Fruit fly (Drosophila melanogaster) Kc167 (cell line): ENCODE measurements around the gene mei-218.

Experiments used
- Myc ChIP-seq: fragments of >200 bp; optimal IDR thresholded peaks from 2 replicates; lab custom pipeline; 2017; ENCODE audit warnings: missing external identifiers
- Sin3A ChIP-seq: fragments of >200 bp; optimal IDR thresholded peaks from 2 replicates; lab custom pipeline; 2018; ENCODE audit warnings: missing external identifiers
- h ChIP-seq: fragments of >200 bp; optimal IDR thresholded peaks from 3 replicates; lab custom pipeline; 2018; ENCODE audit warnings: missing external identifiers
- insv ChIP-seq: fragments of >200 bp; optimal IDR thresholded peaks from 3 replicates; lab custom pipeline; 2018; ENCODE audit warnings: missing external identifiers
- psq ChIP-seq: fragments of >200 bp; optimal IDR thresholded peaks from 2 replicates; lab custom pipeline; 2017; ENCODE audit warnings: missing external identifiers
- ttk ChIP-seq: sonication (Bioruptor generic); optimal IDR thresholded peaks from 2 replicates; lab custom pipeline; 2017; ENCODE audit warnings: missing external identifiers

The mei-218 gene

DNA sequence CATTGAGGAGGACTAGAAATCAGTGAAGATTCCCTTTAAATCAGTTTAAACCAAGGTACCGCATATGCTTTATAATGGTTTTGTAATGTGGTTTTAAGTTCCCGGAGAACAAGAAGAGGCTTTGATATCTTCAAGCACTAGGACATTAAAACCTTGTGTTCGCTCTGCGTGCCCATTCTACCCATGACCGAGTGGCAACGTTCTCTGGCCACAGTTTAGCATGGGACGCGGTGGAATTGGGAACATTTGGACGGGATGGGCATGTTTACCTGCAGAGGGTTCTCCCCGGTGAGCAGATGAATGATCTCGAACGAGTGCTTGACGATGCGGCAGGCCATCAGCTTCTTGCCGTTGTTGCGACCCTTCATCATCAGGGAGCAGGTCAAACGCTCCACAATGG is 3.7 kb upstream of the mei-218 start:
- no peak for TF ChIP-seq Myc (lab: Kevin White, UChicago)
- peak; percentile 95 for TF ChIP-seq ttk (lab: Kevin White, UChicago)
- TF ChIP-seq psq (lab: Kevin White, UChicago): no peak

DNA sequence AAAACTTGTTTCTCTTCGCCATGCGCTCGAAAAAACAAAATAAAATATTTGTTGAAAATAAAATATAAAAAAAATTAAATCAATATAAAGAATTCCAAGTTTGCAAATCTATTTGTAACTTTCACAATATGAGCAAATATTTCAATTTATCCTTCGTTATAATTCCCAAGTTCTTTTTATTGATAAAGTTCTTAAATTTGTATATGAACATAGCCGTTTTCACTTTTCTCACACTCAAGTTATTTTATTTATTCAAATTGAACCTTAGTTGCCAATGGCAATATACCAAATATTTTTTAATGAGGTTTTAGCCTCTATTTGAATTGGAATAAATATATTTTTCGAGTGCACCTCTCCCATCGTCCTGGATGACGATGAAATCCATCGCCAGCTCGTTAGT is 10.1 kb downstream of the mei-218 start:
- TF ChIP-seq ttk (lab: Kevin White, UChicago): no peak

DNA sequence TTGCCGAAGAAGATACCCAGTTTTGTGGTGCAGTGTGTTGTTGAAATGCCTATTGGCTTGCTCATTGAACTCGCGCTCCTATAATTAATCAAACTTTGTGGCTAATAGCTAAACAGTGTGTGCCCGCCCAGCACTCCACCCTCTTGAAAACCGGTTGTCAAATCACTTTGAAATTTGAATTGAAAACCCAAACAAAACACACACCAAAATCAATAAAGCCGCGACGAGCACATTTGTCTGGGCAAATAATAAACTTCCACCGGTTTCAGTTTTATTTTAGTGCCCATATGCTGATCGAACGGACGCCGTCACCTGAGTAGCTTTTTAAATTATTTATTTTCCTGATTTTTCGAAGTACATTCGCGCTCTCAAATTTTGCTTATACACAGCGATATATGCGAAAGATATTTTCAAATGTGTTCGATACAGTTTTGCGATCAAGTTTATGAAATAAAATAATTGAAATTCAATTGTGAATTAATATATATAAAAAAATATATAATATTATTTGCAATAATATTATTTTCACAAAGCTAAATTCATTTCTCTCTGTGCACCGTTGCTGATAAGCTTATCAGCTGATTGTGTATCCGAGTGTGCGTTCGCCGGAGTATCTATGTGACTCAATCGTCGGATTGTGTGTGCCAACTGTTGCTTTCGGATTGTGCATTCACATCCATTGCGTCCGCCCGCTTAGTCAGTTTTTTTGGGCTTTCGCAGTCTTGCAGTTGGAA is 12.9 kb downstream of the mei-218 start:
- TF ChIP-seq insv (no peak), Sin3A (lab: Kevin White, UChicago) (no peak), Myc (lab: Kevin White, UChicago) (no peak), psq (lab: Kevin White, UChicago) (no peak), h (no peak), ttk (lab: Kevin White, UChicago) (no peak)

DNA sequence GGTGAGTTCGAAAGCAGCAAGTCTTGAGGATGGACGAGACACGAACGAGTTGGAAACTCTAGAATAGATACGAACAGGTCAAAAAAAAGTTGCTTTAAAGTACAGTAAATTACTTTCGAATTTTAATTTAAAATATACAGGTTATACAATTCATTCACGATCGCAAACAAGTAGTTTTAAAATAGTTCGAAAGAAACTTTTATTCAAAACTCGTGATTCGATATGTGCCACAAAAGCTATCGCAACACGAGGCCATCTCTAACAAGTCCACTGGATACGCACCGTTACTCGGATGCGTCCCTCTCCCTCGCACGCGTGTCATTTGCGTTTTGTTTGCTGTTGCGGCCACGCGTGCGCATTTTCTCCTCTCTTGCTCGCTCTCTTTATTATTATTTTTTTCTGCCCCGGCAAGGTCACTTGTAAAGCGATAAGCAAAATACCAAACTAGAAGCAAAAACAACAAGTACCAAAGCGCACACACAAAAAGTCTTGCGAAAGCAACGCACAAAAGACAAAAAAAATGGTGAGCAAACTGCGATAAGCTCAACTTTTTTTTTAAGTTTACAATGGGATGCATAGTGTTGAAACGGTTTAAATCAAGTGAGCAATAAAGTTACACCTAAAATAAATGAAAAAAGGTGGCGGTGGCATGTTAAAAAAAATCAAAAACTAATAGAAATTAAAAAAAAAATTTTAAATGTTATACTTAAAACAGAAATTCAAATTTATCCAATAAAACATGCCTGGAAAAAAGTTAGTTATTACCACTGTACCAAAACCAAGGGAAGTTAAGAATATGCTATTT is 17.6 kb downstream of the mei-218 start:
- no peak for TF ChIP-seq psq (lab: Kevin White, UChicago)
- no peak for TF ChIP-seq ttk (lab: Kevin White, UChicago)
- TF ChIP-seq h: no peak
- no peak for TF ChIP-seq Myc (lab: Kevin White, UChicago)
- no peak for TF ChIP-seq insv
- no peak for TF ChIP-seq Sin3A (lab: Kevin White, UChicago)

DNA sequence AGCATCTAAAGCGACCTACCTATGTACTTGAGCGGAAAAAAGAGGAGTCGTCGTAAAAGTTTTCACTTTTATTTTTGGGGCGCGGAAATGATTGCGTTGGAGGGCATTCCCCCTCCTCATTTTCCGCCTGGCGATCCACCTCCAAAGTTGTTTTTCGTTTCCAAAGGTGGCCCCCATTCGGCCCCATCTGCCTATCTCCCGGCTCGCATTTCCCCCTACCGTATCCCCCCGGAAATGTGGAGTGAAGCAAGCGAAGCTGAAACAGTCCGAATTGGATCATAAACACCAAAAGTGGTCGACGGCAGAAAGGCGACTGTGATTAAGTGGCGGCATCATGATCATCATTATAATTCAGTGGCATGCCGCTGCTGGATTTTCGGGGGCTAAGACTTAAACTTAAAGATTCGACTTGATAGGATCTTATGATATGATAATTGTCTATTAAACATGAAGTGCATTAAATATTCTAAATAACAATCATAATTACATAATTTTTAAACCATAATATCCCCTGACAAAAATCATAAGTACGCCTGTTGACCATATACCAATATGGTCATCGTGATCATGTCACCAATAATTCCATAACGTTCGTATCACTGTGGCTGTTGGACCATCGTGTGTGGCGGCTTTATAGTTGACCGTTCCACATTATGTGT is 19.1 kb downstream of the mei-218 start:
- TF ChIP-seq psq (lab: Kevin White, UChicago) (no peak), ttk (lab: Kevin White, UChicago) (no peak), Sin3A (lab: Kevin White, UChicago) (no peak), h (no peak), Myc (lab: Kevin White, UChicago) (no peak), insv (no peak)

DNA sequence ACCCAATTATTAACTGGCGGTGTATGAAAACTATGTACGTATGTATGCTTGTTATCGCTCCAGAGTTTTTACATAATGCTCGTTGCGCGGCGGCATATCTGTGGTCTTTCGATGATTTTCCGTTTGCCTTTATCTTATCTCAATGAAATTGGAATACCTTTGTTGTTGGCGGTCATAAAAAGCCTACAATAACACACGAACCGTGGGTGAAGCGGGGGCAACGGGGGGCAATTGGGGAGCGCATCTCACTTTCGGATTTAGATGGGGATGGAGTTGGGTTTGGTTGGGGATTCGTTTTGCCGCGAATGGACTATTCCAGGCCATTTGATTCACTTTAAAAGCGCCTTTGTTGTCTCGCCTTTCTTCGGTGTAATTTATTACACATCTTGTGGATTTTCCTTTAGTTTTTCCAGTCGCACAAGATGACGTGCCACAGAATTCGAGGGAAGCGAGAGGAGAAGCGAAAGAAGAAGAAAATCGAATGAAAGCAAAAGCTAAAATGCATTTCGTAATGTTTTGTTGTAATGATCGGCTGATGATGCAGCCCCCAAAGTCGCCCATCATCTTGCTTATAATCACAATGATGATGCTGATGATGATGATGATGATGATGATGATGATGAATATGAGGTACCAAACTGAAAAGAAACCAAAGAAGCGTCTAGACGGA is 20.2 kb downstream of the mei-218 start:
- TF ChIP-seq ttk (lab: Kevin White, UChicago): no peak
- TF ChIP-seq h: no peak
- no peak for TF ChIP-seq psq (lab: Kevin White, UChicago)

DNA sequence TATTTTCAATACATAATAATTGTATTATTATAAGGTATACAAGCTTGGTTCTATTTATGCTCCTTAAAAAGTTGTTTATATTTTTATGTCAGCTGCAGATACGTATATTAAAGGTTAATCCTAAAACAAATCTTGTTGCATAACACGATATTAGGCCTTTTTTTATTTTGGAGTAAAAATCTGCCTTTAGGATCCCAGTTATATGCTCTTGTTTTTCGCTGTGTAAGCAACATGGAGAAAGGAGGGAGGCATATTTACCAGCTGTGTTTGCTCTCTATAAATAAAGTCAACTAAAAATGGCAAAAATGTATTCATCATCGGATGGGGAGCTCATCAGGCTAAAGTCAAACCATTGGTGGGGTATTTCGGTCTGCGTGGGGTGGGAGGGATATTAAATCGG is 21.2 kb downstream of the mei-218 start:
- TF ChIP-seq insv: no peak
- TF ChIP-seq Sin3A (lab: Kevin White, UChicago): no peak
- TF ChIP-seq ttk (lab: Kevin White, UChicago): no peak
- TF ChIP-seq psq (lab: Kevin White, UChicago): no peak
- TF ChIP-seq Myc (lab: Kevin White, UChicago): no peak
- TF ChIP-seq h: no peak

DNA sequence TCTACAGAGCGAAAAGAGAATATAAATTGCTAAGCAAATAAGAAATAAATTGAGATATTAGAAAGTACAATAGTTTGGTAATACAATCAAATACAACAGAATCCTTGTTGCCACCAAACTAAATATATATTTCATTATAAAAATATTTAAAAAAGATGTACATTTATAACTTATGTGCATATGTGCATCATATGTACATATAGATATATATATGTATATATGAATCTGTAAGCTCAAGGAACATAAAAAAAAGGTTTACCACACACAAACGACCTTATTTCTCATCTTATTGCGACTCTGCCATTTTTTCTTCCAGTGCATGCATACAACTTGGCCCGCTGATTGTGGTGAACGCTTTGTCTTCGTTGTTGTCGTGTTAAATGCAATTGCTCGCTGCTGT is 29.5 kb downstream of the mei-218 start:
- no peak for TF ChIP-seq insv
- TF ChIP-seq ttk (lab: Kevin White, UChicago): no peak
- no peak for TF ChIP-seq psq (lab: Kevin White, UChicago)
- no peak for TF ChIP-seq Sin3A (lab: Kevin White, UChicago)
- no peak for TF ChIP-seq h
- no peak for TF ChIP-seq Myc (lab: Kevin White, UChicago)

DNA sequence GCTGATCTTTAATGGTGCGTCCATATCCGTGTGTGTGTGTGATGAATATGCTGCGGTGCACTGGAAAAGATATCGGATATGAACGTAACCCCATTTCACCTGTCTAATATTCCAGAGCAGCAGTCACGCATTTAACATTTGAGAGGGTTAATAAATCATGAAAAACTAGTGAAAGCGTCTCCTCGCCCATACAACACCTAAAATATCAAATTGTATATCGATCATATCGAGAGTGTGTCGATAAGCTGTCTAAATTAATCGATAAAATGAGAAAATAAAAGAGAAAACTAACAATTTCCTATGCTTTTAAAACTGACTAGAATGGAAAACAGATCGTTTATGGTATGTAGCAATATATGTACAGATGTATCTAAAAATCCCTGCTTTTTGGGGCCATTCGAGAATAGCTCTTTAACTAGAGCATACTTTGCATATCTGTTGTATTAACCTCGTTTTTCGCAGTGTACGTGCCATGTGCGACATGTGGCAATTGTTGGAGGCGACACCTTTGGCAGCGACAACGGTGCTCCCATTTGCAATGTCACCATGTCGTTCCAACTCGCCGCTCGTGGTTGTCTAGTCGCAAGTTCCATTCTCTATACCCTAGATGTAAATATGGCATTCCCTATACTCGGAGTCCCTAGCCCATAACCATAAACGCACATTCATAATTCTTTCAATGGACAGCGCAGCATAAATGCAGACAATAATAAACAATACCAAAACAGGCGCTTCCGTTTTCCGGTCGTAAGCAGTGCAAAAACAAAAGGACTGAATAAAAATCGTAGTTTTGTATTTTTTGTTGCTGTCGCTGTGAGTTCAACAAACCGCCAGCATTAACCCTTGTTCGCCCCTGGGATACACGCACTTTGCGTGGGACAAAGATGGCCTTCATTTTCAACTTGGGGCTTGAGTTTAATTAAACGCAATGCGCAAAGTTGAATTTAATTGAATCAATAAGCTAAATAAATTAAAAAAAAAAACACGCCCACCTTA is 30.5 kb downstream of the mei-218 start:
- TF ChIP-seq Sin3A (lab: Kevin White, UChicago): no peak
- no peak for TF ChIP-seq psq (lab: Kevin White, UChicago)

DNA sequence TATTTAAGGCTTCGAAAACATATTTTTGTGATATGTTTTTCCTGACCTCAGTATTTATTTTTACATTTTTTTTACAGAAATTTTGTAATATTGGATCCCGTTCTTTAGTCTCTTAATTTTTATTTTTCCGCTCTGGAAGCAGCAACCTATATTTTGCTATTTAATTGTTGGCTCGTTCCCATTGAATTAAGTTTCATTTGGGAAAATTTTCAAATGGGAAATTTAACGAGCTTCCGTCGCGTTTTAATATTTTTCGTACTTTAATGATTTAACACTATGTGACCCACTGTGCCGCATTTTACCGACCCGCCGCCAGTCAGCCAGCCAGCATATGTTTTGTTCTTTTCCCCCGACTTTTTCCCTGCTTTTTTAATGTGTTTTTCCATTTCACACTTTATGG is 31.5 kb downstream of the mei-218 start:
- TF ChIP-seq insv (no peak), h (no peak), Myc (lab: Kevin White, UChicago) (no peak), psq (lab: Kevin White, UChicago) (no peak), ttk (lab: Kevin White, UChicago) (no peak), Sin3A (lab: Kevin White, UChicago) (no peak)

DNA sequence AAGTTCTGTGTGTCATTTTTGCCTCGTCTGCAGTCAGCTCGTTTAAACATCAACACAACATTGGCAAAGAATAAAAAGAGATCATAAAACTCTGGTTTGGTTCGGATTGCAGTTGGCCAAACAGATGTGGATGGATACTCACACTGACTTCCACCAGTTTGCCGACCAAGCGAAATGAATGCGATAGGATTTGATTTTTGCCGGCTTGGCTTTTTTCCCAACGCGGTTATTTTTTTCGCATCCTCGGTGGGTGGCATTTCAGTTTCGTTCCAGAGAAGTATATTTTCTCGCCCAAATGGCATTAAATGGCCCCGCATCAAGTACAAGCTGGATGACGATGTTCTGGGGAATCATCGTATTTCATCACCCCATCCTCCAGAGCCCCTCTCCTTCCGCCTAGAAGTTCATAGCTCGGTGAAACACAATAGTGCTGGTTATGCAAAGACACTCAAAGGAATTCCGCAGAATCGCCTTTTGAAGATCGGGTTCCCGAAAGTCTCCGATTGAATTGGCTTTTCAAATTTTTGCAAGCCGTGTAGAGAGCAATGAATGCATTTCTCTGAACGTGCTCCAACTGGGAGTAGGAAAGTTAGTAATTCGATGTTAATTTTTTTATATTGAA is 32.1 kb downstream of the mei-218 start:
- TF ChIP-seq h (no peak), ttk (lab: Kevin White, UChicago) (no peak), psq (lab: Kevin White, UChicago) (no peak), Myc (lab: Kevin White, UChicago) (no peak), Sin3A (lab: Kevin White, UChicago) (no peak), insv (no peak)
